Fruit fly (Drosophila melanogaster) whole organism, embryonic: ENCODE results near the gene PK2-R2.

Experiments used
- Aef1 ChIP-seq: fragments of 200-800 bp; sonication (Bioruptor generic); IDR thresholded peaks from 3 replicates; pipeline ENCODE4 v1.3.6; 2022; ENCODE audit warnings: missing biosample characterization, missing genetic modification characterization
- Bteb2 ChIP-seq: fragments of 200-800 bp; sonication (Bioruptor generic); optimal IDR thresholded peaks from 2 replicates; lab custom pipeline; 2016; ENCODE audit warnings: missing biosample characterization, missing genetic modification characterization
- CG11456 ChIP-seq: fragments of 200-800 bp; sonication (Bioruptor generic); IDR thresholded peaks from 3 replicates; pipeline ENCODE4 v1.3.6; 2022; ENCODE audit warnings: missing biosample characterization, missing genetic modification characterization
- CG11560 ChIP-seq: fragments of 200-800 bp; sonication (Bioruptor generic); IDR thresholded peaks from 3 replicates; pipeline ENCODE4 v1.3.6; 2022; ENCODE audit warnings: missing biosample characterization, missing genetic modification characterization
- CG11695 ChIP-seq: fragments of 200-800 bp; sonication (Bioruptor generic); IDR thresholded peaks from 3 replicates; pipeline ENCODE4 v1.3.6; 2022; ENCODE audit warnings: missing biosample characterization, missing genetic modification characterization
- CG1233 ChIP-seq: fragments of 200-800 bp; sonication (Bioruptor generic); optimal IDR thresholded peaks from 4 replicates; lab custom pipeline; 2018; ENCODE audit warnings: missing biosample characterization, mild to moderate bottlenecking, missing genetic modification characterization
- CG12659 ChIP-seq: fragments of 200-800 bp; sonication (Bioruptor generic); optimal IDR thresholded peaks from 3 replicates; lab custom pipeline; 2017; ENCODE audit warnings: mild to moderate bottlenecking, missing biosample characterization, missing genetic modification reagents, missing genetic modification characterization
- CG13287 ChIP-seq: fragments of 200-800 bp; sonication (Bioruptor generic); IDR thresholded peaks from 2 replicates; pipeline ENCODE4 v1.3.6; 2022; ENCODE audit warnings: missing biosample characterization, missing genetic modification characterization; ENCODE audit not compliant: partially characterized antibody
- CG17802 ChIP-seq: fragments of 200-800 bp; sonication (Bioruptor generic); optimal IDR thresholded peaks from 2 replicates; lab custom pipeline; 2018; ENCODE audit warnings: missing biosample characterization, mild to moderate bottlenecking, missing genetic modification characterization, moderate library complexity
- CG17912 ChIP-seq: fragments of 200-800 bp; sonication (Bioruptor generic); optimal IDR thresholded peaks from 2 replicates; lab custom pipeline; 2018; ENCODE audit warnings: missing biosample characterization, mild to moderate bottlenecking, missing genetic modification characterization
- CG2116 ChIP-seq: fragments of 200-800 bp; sonication (Bioruptor generic); optimal IDR thresholded peaks from 3 replicates; lab custom pipeline; 2018; ENCODE audit warnings: missing biosample characterization, mild to moderate bottlenecking, missing genetic modification characterization
- CG32767 ChIP-seq: fragments of 200-800 bp; sonication (Bioruptor generic); IDR thresholded peaks from 2 replicates; pipeline ENCODE4 v1.3.6; 2022; ENCODE audit warnings: missing biosample characterization, missing genetic modification characterization
- CG3847 ChIP-seq: fragments of 200-800 bp; sonication (Bioruptor generic); IDR thresholded peaks from 2 replicates; pipeline ENCODE4 v1.3.6; 2022; ENCODE audit warnings: missing biosample characterization, missing genetic modification characterization
- CG7963 ChIP-seq: fragments of 200-800 bp; sonication (Bioruptor generic); IDR thresholded peaks from 3 replicates; pipeline ENCODE4 v1.3.6; 2022; ENCODE audit warnings: missing biosample characterization, missing genetic modification characterization; ENCODE audit not compliant: partially characterized antibody
- CG8765 ChIP-seq: fragments of 200-800 bp; sonication (Bioruptor generic); IDR thresholded peaks from 2 replicates; pipeline ENCODE4 v1.3.6; 2022; ENCODE audit warnings: missing biosample characterization, missing genetic modification characterization
- Camta ChIP-seq: fragments of 200-800 bp; sonication (Bioruptor generic); optimal IDR thresholded peaks from 2 replicates; lab custom pipeline; 2016; ENCODE audit warnings: missing biosample characterization, missing genetic modification characterization
- Dref ChIP-seq: fragments of 200-800 bp; sonication (Bioruptor generic); IDR thresholded peaks from 2 replicates; pipeline ENCODE4 v1.3.6; 2022; ENCODE audit warnings: missing biosample characterization, missing genetic modification characterization
- Fer2 ChIP-seq: fragments of 200-800 bp; sonication (Bioruptor generic); optimal IDR thresholded peaks from 2 replicates; lab custom pipeline; 2018; ENCODE audit warnings: missing biosample characterization, mild to moderate bottlenecking, missing genetic modification characterization, moderate library complexity
- HmgZ ChIP-seq: fragments of 200-800 bp; sonication (Bioruptor generic); optimal IDR thresholded peaks from 2 replicates; lab custom pipeline; 2018; ENCODE audit warnings: missing biosample characterization, mild to moderate bottlenecking, missing genetic modification characterization
- Hr51 ChIP-seq, 2 experiments: fragments of 200-800 bp; sonication (Bioruptor generic); optimal IDR thresholded peaks; 2 replicates in 1 of 2; 3 replicates in 1 of 2; lab custom pipeline; 2016 to 2018; ENCODE audit warnings: missing biosample characterization in 2 of 2, missing genetic modification characterization in 2 of 2, mild to moderate bottlenecking in 1 of 2, moderate library complexity in 1 of 2
- MBD-R2 ChIP-seq: fragments of 200-800 bp; sonication (Bioruptor generic); IDR thresholded peaks from 2 replicates; pipeline ENCODE4 v1.3.6; 2022; ENCODE audit warnings: missing biosample characterization, missing genetic modification characterization
- Poxn ChIP-seq: fragments of 200-800 bp; sonication (Bioruptor generic); IDR thresholded peaks from 2 replicates; pipeline ENCODE4 v1.3.6; 2022; ENCODE audit warnings: missing biosample characterization, missing genetic modification characterization
- Ptx1 ChIP-seq: fragments of 200-800 bp; sonication (Bioruptor generic); IDR thresholded peaks from 2 replicates; pipeline ENCODE4 v1.3.6; 2022; ENCODE audit warnings: missing biosample characterization, missing genetic modification characterization
- Rfx ChIP-seq: fragments of 200-800 bp; sonication (Bioruptor generic); IDR thresholded peaks from 2 replicates; pipeline ENCODE4 v1.3.6; 2022; ENCODE audit warnings: missing biosample characterization, missing genetic modification characterization
- Sox102F ChIP-seq: fragments of 200-800 bp; sonication (Bioruptor generic); optimal IDR thresholded peaks from 2 replicates; lab custom pipeline; 2018; ENCODE audit warnings: missing biosample characterization, mild to moderate bottlenecking, missing genetic modification characterization, moderate library complexity
- Ssrp ChIP-seq: fragments of 200-800 bp; sonication (Bioruptor generic); optimal IDR thresholded peaks from 2 replicates; lab custom pipeline; 2018; ENCODE audit warnings: missing biosample characterization, mild to moderate bottlenecking, missing genetic modification characterization, moderate library complexity
- Taf1 ChIP-seq: fragments of 200-800 bp; sonication (Bioruptor generic); IDR thresholded peaks from 2 replicates; pipeline ENCODE4 v1.3.6; 2022; ENCODE audit warnings: missing biosample characterization, missing genetic modification characterization
- ap ChIP-seq: fragments of 200-800 bp; sonication (Bioruptor generic); IDR thresholded peaks from 2 replicates; pipeline ENCODE4 v1.3.6; 2022; ENCODE audit warnings: missing biosample characterization, missing genetic modification characterization
- bab2 ChIP-seq: fragments of 200-800 bp; sonication (Bioruptor generic); optimal IDR thresholded peaks from 2 replicates; lab custom pipeline; 2016; ENCODE audit warnings: missing biosample characterization, missing genetic modification characterization
- bbx ChIP-seq: fragments of 200-800 bp; sonication (Bioruptor generic); IDR thresholded peaks from 2 replicates; pipeline ENCODE4 v1.3.6; 2022; ENCODE audit warnings: missing biosample characterization, missing genetic modification characterization; ENCODE audit not compliant: partially characterized antibody
- chif ChIP-seq, 2 experiments: fragments of 200-800 bp; sonication (Bioruptor generic); optimal IDR thresholded peaks; 3 replicates each; lab custom pipeline; 2016; ENCODE audit warnings: missing biosample characterization in 2 of 2, missing genetic modification characterization in 2 of 2
- crol ChIP-seq: fragments of 200-800 bp; sonication (Bioruptor generic); IDR thresholded peaks from 2 replicates; pipeline ENCODE4 v1.3.6; 2022; ENCODE audit warnings: missing biosample characterization, missing genetic modification characterization
- dati ChIP-seq: fragments of 200-800 bp; sonication (Bioruptor generic); IDR thresholded peaks from 2 replicates; pipeline ENCODE4 v1.3.6; 2022; ENCODE audit warnings: missing biosample characterization, missing genetic modification characterization
- dmrt99B ChIP-seq: fragments of 200-800 bp; sonication (Bioruptor generic); optimal IDR thresholded peaks from 2 replicates; lab custom pipeline; 2018; ENCODE audit warnings: missing biosample characterization, mild to moderate bottlenecking, missing genetic modification characterization, moderate library complexity
- fd102C ChIP-seq: fragments of 200-800 bp; sonication (Bioruptor generic); optimal IDR thresholded peaks from 2 replicates; lab custom pipeline; 2018; ENCODE audit warnings: missing biosample characterization, mild to moderate bottlenecking, missing genetic modification characterization, moderate library complexity
- fd3F ChIP-seq: fragments of 200-800 bp; sonication (Bioruptor generic); optimal IDR thresholded peaks from 2 replicates; lab custom pipeline; 2018; ENCODE audit warnings: missing biosample characterization, mild to moderate bottlenecking, missing genetic modification characterization, moderate library complexity
- gt ChIP-seq: fragments of 200-800 bp; sonication (Bioruptor generic); IDR thresholded peaks from 2 replicates; pipeline ENCODE4 v1.3.6; 2022; ENCODE audit warnings: missing biosample characterization, missing genetic modification characterization
- jing ChIP-seq: fragments of 200-800 bp; sonication (Bioruptor generic); optimal IDR thresholded peaks from 2 replicates; lab custom pipeline; 2018; ENCODE audit warnings: missing biosample characterization, mild to moderate bottlenecking, missing genetic modification characterization
- klu ChIP-seq: fragments of 200-800 bp; sonication (Bioruptor generic); IDR thresholded peaks from 2 replicates; pipeline ENCODE4 v1.3.6; 2022; ENCODE audit warnings: missing biosample characterization, missing genetic modification characterization
- lmd ChIP-seq: fragments of 200-800 bp; sonication (Bioruptor generic); IDR thresholded peaks from 2 replicates; pipeline ENCODE4 v1.3.6; 2022; ENCODE audit warnings: missing biosample characterization, missing genetic modification characterization
- maf-S ChIP-seq: fragments of 200-800 bp; sonication (Bioruptor generic); optimal IDR thresholded peaks from 2 replicates; lab custom pipeline; 2016; ENCODE audit warnings: missing biosample characterization, missing genetic modification characterization
- mld ChIP-seq: fragments of 200-800 bp; sonication (Bioruptor generic); IDR thresholded peaks from 3 replicates; pipeline ENCODE4 v1.3.6; 2022; ENCODE audit warnings: missing biosample characterization, missing genetic modification characterization; ENCODE audit not compliant: partially characterized antibody
- seq ChIP-seq: fragments of 200-800 bp; sonication (Bioruptor generic); IDR thresholded peaks from 2 replicates; pipeline ENCODE4 v1.3.6; 2022; ENCODE audit warnings: missing biosample characterization, missing genetic modification characterization
- slou ChIP-seq: fragments of 200-800 bp; sonication (Bioruptor generic); optimal IDR thresholded peaks from 3 replicates; lab custom pipeline; 2016; ENCODE audit warnings: missing biosample characterization, missing genetic modification characterization
- tap ChIP-seq: fragments of 200-800 bp; optimal IDR thresholded peaks from 3 replicates; lab custom pipeline; 2019; ENCODE audit warnings: missing biosample characterization, mild to moderate bottlenecking, missing genetic modification characterization, moderate library complexity
- toy ChIP-seq: fragments of 200-800 bp; sonication (Bioruptor generic); IDR thresholded peaks from 2 replicates; pipeline ENCODE4 v1.3.6; 2022; ENCODE audit warnings: missing biosample characterization, missing genetic modification characterization
- tx ChIP-seq: fragments of 200-800 bp; sonication (Bioruptor generic); optimal IDR thresholded peaks from 2 replicates; lab custom pipeline; 2016; ENCODE audit warnings: missing biosample characterization, missing genetic modification characterization
- wdn ChIP-seq: fragments of 200-800 bp; sonication (Bioruptor generic); IDR thresholded peaks from 2 replicates; pipeline ENCODE4 v1.3.6; 2022; ENCODE audit warnings: missing biosample characterization, missing genetic modification characterization

Gene PK2-R2

DNA sequence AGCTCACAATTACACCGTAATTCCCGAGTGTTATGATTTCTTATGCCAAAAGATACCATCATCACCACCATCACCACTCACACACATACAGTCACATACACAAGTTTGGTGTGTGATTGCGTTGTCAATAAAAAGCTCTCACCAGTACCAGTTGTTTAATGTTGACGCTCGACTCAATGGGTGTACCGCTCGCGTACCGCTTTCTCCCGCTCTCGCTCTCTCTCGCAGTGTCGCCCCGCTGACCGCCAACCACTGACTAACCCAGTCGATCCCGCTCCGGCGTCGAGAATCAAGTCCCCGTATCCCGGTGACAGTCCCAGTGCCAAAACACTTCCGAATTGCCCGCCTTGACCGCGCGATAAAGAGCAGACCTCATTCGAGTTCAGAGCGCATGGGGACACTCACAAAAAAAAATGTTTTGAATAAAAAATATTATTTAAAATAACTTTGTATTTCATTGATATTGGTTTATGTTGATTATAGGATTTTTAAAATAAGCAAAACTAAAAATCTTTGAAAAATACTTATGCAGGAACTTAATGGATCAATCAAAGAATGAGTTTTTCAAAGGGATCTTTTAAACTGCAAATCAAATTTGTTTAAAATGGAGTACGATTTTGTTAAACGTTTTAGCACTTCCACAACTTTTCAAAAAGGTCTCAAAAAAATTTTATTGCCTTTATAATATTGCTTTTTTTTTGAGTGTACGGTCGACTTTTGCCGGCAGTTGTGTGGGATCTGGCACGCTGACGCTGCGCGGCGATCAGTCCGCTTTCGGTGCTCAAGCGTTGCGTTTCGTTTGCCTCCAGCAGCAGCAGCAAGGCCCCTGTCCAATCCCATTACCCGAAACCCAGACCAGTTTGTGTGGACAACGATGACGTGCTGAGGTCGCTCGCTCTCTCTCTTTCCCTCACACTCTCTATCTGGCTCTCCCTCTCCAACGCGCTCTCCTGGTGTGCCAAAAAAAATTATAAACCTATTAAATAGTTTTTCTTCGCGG is 30.5 kb upstream of the PK2-R2 start, which contains the start of gene Dic1 (continued):
- TF ChIP-seq CG2116 (GFP tag; lab: Kevin White, UChicago) (peak; percentile 82), klu (GFP tag; lab: Robert Waterston, UW) (peak; percentile 92), dati (peak; percentile 77), CG11695 (GFP tag; lab: Robert Waterston, UW) (peak; percentile 95), slou (GFP tag; lab: Kevin White, UChicago) (peak; percentile 95), CG13287 (GFP tag; lab: Robert Waterston, UW) (peak; percentile 52; the same call in 1 of the 2 replicates), bab2 (GFP tag; lab: Kevin White, UChicago) (peak; percentile 90), CG8765 (GFP tag; lab: Robert Waterston, UW) (peak; percentile 61; the same call in 1 of the 2 replicates), Sox102F (GFP tag; lab: Kevin White, UChicago) (peak; percentile 98), tap (peak; percentile 91), dmrt99B (peak; percentile 98), mld (GFP tag; lab: Robert Waterston, UW) (no peak), Taf1 (GFP tag; lab: Robert Waterston, UW) (peak; percentile 76), jing (GFP tag; lab: Kevin White, UChicago) (peak; percentile 85), Ssrp (tag; lab: Kevin White, UChicago) (peak; percentile 97), Poxn (GFP tag; lab: Robert Waterston, UW) (peak; percentile 84), lmd (peak; percentile 96), CG3847 (GFP tag; lab: Robert Waterston, UW) (peak; percentile 94), Ptx1 (GFP tag; lab: Robert Waterston, UW) (peak; percentile 96), Camta (GFP tag; lab: Kevin White, UChicago) (peak; percentile 95), CG1233 (peak; percentile 97), CG11560 (peak; percentile 85), gt (GFP tag; lab: Robert Waterston, UW) (peak; percentile 69), CG32767 (GFP tag; lab: Robert Waterston, UW) (peak; percentile 92), seq (GFP tag; lab: Robert Waterston, UW) (peak; percentile 91), CG12659 (peak; percentile 99), chif (GFP tag; optimal IDR thresholded peaks at IDR 0.05; lab: Kevin White, UChicago) (peak; percentile 88 to 92), fd3F (peak; percentile 94), Bteb2 (GFP tag; lab: Kevin White, UChicago) (peak; percentile 93), CG17802 (tag; lab: Kevin White, UChicago) (peak; percentile 82), Hr51 (GFP tag; optimal IDR thresholded peaks at IDR 0.05; lab: Kevin White, UChicago) (peak; percentile 91 to 98), HmgZ (peak; percentile 88), bbx (0 out of 2 replicates have a peak, but pooled peaks have one; percentile 43), CG7963 (GFP tag; lab: Robert Waterston, UW) (no peak; the same call in 2 of the 3 replicates), MBD-R2 (GFP tag; lab: Robert Waterston, UW) (peak; percentile 84), CG17912 (GFP tag; lab: Kevin White, UChicago) (peak; percentile 88), wdn (peak; percentile 82), fd102C (GFP tag; lab: Kevin White, UChicago) (no peak), tx (GFP tag; lab: Kevin White, UChicago) (peak; percentile 79), ap (GFP tag; lab: Robert Waterston, UW) (peak; percentile 75; the same call in 1 of the 2 replicates), Dref (GFP tag; lab: Robert Waterston, UW) (no peak), Fer2 (tag; lab: Kevin White, UChicago) (peak; percentile 95), maf-S (GFP tag; lab: Kevin White, UChicago) (peak; percentile 87), toy (GFP tag; lab: Robert Waterston, UW) (peak; percentile 83), CG11456 (GFP tag; lab: Robert Waterston, UW) (peak; percentile 85), Aef1 (GFP tag; lab: Robert Waterston, UW) (peak; percentile 93), Rfx (GFP tag; lab: Robert Waterston, UW) (peak; percentile 93), crol (peak; percentile 54)
